Fruit fly (Drosophila melanogaster) whole organism, embryonic: Measurements from ENCODE around the gene CG34347.

Experiments used
- CG11504 ChIP-seq: fragments of 200-800 bp; sonication (Bioruptor generic); optimal IDR thresholded peaks from 3 replicates; lab custom pipeline; 2019; ENCODE audit warnings: missing biosample characterization, mild to moderate bottlenecking, missing genetic modification characterization, moderate library complexity
- CG11560 ChIP-seq: fragments of 200-800 bp; sonication (Bioruptor generic); IDR thresholded peaks from 3 replicates; pipeline ENCODE4 v1.3.6; 2022; ENCODE audit warnings: missing biosample characterization, missing genetic modification characterization
- CG13775 ChIP-seq: fragments of 200-800 bp; sonication (Bioruptor generic); optimal IDR thresholded peaks from 3 replicates; lab custom pipeline; 2017; ENCODE audit warnings: missing biosample characterization, mild to moderate bottlenecking, missing genetic modification characterization
- CG14965 ChIP-seq: fragments of 200-800 bp; sonication (Bioruptor generic); optimal IDR thresholded peaks from 2 replicates; lab custom pipeline; 2016; ENCODE audit warnings: missing biosample characterization, missing genetic modification characterization, borderline replicate concordance
- CG15514 ChIP-seq: fragments of 200-800 bp; sonication (Bioruptor generic); optimal IDR thresholded peaks from 3 replicates; lab custom pipeline; 2017; ENCODE audit warnings: missing biosample characterization, missing genetic modification characterization, mild to moderate bottlenecking, moderate library complexity, missing genetic modification reagents
- CG17385 ChIP-seq: fragments of 200-800 bp; sonication (Bioruptor generic); optimal IDR thresholded peaks from 3 replicates; lab custom pipeline; 2018; ENCODE audit warnings: missing biosample characterization, mild to moderate bottlenecking, missing genetic modification characterization
- CG17912 ChIP-seq: fragments of 200-800 bp; sonication (Bioruptor generic); optimal IDR thresholded peaks from 2 replicates; lab custom pipeline; 2018; ENCODE audit warnings: missing biosample characterization, mild to moderate bottlenecking, missing genetic modification characterization
- CG18011 ChIP-seq: fragments of 200-800 bp; sonication (Bioruptor generic); optimal IDR thresholded peaks from 2 replicates; lab custom pipeline; 2017; ENCODE audit warnings: missing biosample characterization, missing genetic modification characterization, mild to moderate bottlenecking, moderate library complexity, missing genotype
- CG18599 ChIP-seq: fragments of 200-800 bp; sonication (Bioruptor generic); optimal IDR thresholded peaks from 3 replicates; lab custom pipeline; 2017; ENCODE audit warnings: missing biosample characterization, missing genetic modification characterization, mild to moderate bottlenecking, moderate library complexity, missing genetic modification reagents
- CG2129 ChIP-seq: fragments of 200-800 bp; sonication (Bioruptor generic); IDR thresholded peaks from 2 replicates; pipeline ENCODE4 v1.3.6; 2022; ENCODE audit warnings: missing biosample characterization, missing genetic modification characterization; ENCODE audit not compliant: partially characterized antibody
- CG30431 ChIP-seq: fragments of 200-800 bp; sonication (Bioruptor generic); optimal IDR thresholded peaks from 2 replicates; lab custom pipeline; 2017; ENCODE audit warnings: missing biosample characterization, missing genetic modification characterization
- CG3163 ChIP-seq: fragments of 200-800 bp; sonication (Bioruptor generic); optimal IDR thresholded peaks from 3 replicates; lab custom pipeline; 2016; ENCODE audit warnings: missing biosample characterization, missing genetic modification characterization
- CG3847 ChIP-seq: fragments of 200-800 bp; sonication (Bioruptor generic); IDR thresholded peaks from 2 replicates; pipeline ENCODE4 v1.3.6; 2022; ENCODE audit warnings: missing biosample characterization, missing genetic modification characterization
- CG6272 ChIP-seq: fragments of 200-800 bp; sonication (Bioruptor generic); IDR thresholded peaks from 2 replicates; pipeline ENCODE4 v1.3.6; 2022; ENCODE audit warnings: missing biosample characterization, missing genetic modification characterization
- CG7357 ChIP-seq: fragments of 200-800 bp; sonication (Bioruptor generic); IDR thresholded peaks from 3 replicates; pipeline ENCODE4 v1.3.6; 2022; ENCODE audit warnings: missing biosample characterization, missing genetic modification characterization
- CG7372 ChIP-seq: fragments of 200-800 bp; sonication (Bioruptor generic); IDR thresholded peaks from 2 replicates; pipeline ENCODE4 v1.3.6; 2022; ENCODE audit warnings: missing biosample characterization, missing genetic modification characterization
- CG7556 ChIP-seq: fragments of 200-800 bp; sonication (Bioruptor generic); optimal IDR thresholded peaks from 2 replicates; lab custom pipeline; 2017; ENCODE audit warnings: missing biosample characterization, mild to moderate bottlenecking, missing genetic modification characterization
- CG7839 ChIP-seq: fragments of 200-800 bp; sonication (Bioruptor generic); optimal IDR thresholded peaks from 3 replicates; lab custom pipeline; 2018; ENCODE audit warnings: missing biosample characterization, mild to moderate bottlenecking, missing genetic modification characterization, moderate library complexity
- CG8290 ChIP-seq, 3 experiments: fragments of 200-800 bp; sonication (Bioruptor generic); optimal IDR thresholded peaks; 2 replicates each; lab custom pipeline; 2016 to 2019; ENCODE audit warnings: missing biosample characterization in 3 of 3, missing genetic modification characterization in 3 of 3, mild to moderate bottlenecking in 2 of 3, moderate library complexity in 1 of 3
- CTCF ChIP-seq: fragments of 200-800 bp; sonication (Bioruptor generic); optimal IDR thresholded peaks from 2 replicates; lab custom pipeline; 2017; ENCODE audit warnings: missing biosample characterization, mild to moderate bottlenecking, missing genetic modification characterization, moderate library complexity
- Doc2 ChIP-seq: fragments of 200-800 bp; sonication (Bioruptor generic); IDR thresholded peaks from 2 replicates; pipeline ENCODE4 v1.3.6; 2022; ENCODE audit warnings: missing biosample characterization, missing genetic modification characterization
- Doc3 ChIP-seq: fragments of 200-800 bp; sonication (Bioruptor generic); IDR thresholded peaks from 3 replicates; pipeline ENCODE4 v1.3.6; 2022; ENCODE audit warnings: missing biosample characterization, missing genetic modification characterization; ENCODE audit not compliant: partially characterized antibody
- Fer1 ChIP-seq: fragments of 200-800 bp; sonication (Bioruptor generic); optimal IDR thresholded peaks from 2 replicates; lab custom pipeline; 2017; ENCODE audit warnings: missing biosample characterization, mild to moderate bottlenecking, missing genetic modification characterization
- Hmr ChIP-seq: fragments of 200-800 bp; sonication (Bioruptor generic); optimal IDR thresholded peaks from 3 replicates; lab custom pipeline; 2017; ENCODE audit warnings: mild to moderate bottlenecking, missing biosample characterization, missing genetic modification reagents, missing genetic modification characterization
- Lhr ChIP-seq: fragments of 200-800 bp; sonication (Bioruptor generic); optimal IDR thresholded peaks from 3 replicates; lab custom pipeline; 2017; ENCODE audit warnings: mild to moderate bottlenecking, missing biosample characterization, missing genetic modification reagents, missing genetic modification characterization
- MTF-1 ChIP-seq: fragments of 200-800 bp; sonication (Bioruptor generic); optimal IDR thresholded peaks from 2 replicates; lab custom pipeline; 2018; ENCODE audit warnings: missing biosample characterization, mild to moderate bottlenecking, missing genetic modification characterization, borderline replicate concordance
- Nf-YB ChIP-seq: fragments of 200-800 bp; sonication (Bioruptor generic); optimal IDR thresholded peaks from 3 replicates; lab custom pipeline; 2019; ENCODE audit warnings: missing biosample characterization, mild to moderate bottlenecking, missing genetic modification characterization, moderate library complexity
- Oaz ChIP-seq: fragments of 200-800 bp; sonication (Bioruptor generic); IDR thresholded peaks from 2 replicates; pipeline ENCODE4 v1.3.6; 2022; ENCODE audit warnings: missing biosample characterization, missing genetic modification characterization
- Tbp ChIP-seq: fragments of >200 bp; optimal IDR thresholded peaks from 2 replicates; lab custom pipeline; 2018; ENCODE audit warnings: missing biosample characterization, missing genetic modification characterization
- amos ChIP-seq: fragments of 200-800 bp; sonication (Bioruptor generic); IDR thresholded peaks from 2 replicates; pipeline ENCODE4 v1.3.6; 2022; ENCODE audit warnings: missing biosample characterization, missing genetic modification characterization; ENCODE audit not compliant: partially characterized antibody
- bab2 ChIP-seq: fragments of 200-800 bp; sonication (Bioruptor generic); optimal IDR thresholded peaks from 2 replicates; lab custom pipeline; 2016; ENCODE audit warnings: missing biosample characterization, missing genetic modification characterization
- cato ChIP-seq: fragments of 200-800 bp; sonication (Bioruptor generic); optimal IDR thresholded peaks from 2 replicates; lab custom pipeline; 2016; ENCODE audit warnings: missing biosample characterization, missing genetic modification characterization, borderline replicate concordance
- chinmo ChIP-seq: fragments of 200-800 bp; sonication (Bioruptor generic); IDR thresholded peaks from 4 replicates; pipeline ENCODE4 v1.3.6; 2022; ENCODE audit warnings: missing biosample characterization, missing genetic modification characterization; ENCODE audit not compliant: partially characterized antibody
- dpn ChIP-seq, 2 experiments: fragments of 200-800 bp; sonication (Bioruptor generic); optimal IDR thresholded peaks; 3 replicates each; lab custom pipeline; 2016; ENCODE audit warnings: missing biosample characterization in 2 of 2, missing genetic modification characterization in 2 of 2
- hkb ChIP-seq, 2 experiments: fragments of 200-800 bp in 1 of 2; fragments of >200 bp in 1 of 2; sonication (Bioruptor generic) in 1 of 2; IDR thresholded peaks in 1 of 2; optimal IDR thresholded peaks in 1 of 2; 2 replicates each; pipeline versions ENCODE4 v1.3.6 to Lab custom; 2017 to 2022; ENCODE audit warnings: missing biosample characterization in 1 of 2, missing genetic modification characterization in 1 of 2
- lab ChIP-seq: fragments of 200-800 bp; sonication (Bioruptor generic); optimal IDR thresholded peaks from 3 replicates; lab custom pipeline; 2017; ENCODE audit warnings: missing biosample characterization, missing genetic modification characterization, mild to moderate bottlenecking, moderate library complexity, missing genetic modification reagents
- lbe ChIP-seq: fragments of 200-800 bp; sonication (Bioruptor generic); optimal IDR thresholded peaks from 2 replicates; lab custom pipeline; 2016; ENCODE audit warnings: missing biosample characterization, mild to moderate bottlenecking, missing genetic modification characterization
- lola ChIP-seq, 3 experiments: fragments of >200 bp in 2 of 3; fragments of 200-800 bp in 1 of 3; sonication (Bioruptor generic) in 1 of 3; optimal IDR thresholded peaks; 2 replicates each; lab custom pipeline; 2017 to 2019; ENCODE audit warnings: missing biosample characterization in 3 of 3, missing genetic modification characterization in 3 of 3, mild to moderate bottlenecking in 1 of 3, moderate library complexity in 1 of 3
- p53 ChIP-seq: fragments of 200-800 bp; sonication (Bioruptor generic); optimal IDR thresholded peaks from 2 replicates; lab custom pipeline; 2016; ENCODE audit warnings: missing biosample characterization, missing genetic modification characterization
- pan ChIP-seq, 4 experiments: fragments of >200 bp in 3 of 4; fragments of 200-800 bp in 1 of 4; sonication (Bioruptor generic) in 1 of 4; optimal IDR thresholded peaks in 3 of 4; IDR thresholded peaks in 1 of 4; 2 replicates each; pipeline versions ENCODE4 v1.3.6 to Lab custom; 2017 to 2022; ENCODE audit warnings: missing biosample characterization in 2 of 4, missing genetic modification characterization in 2 of 4, mixed read lengths in 1 of 4

The CG34347 gene

dm6 chr3R:31270783-31271427 is 40.1 kb upstream of the CG34347 start (continued):
- TF ChIP-seq CG7357 (GFP tag; lab: Robert Waterston, UW) (0 out of 3 replicates have a peak, but pooled peaks have one; percentile 13), CG30431 (GFP tag; lab: Kevin White, UChicago) (no peak), Nf-YB (no peak), CG7839 (peak; percentile 6), CG7372 (no peak), CG7556 (GFP tag; lab: Kevin White, UChicago) (peak; percentile 20), CG6272 (GFP tag; lab: Robert Waterston, UW) (no peak), Oaz (GFP tag; lab: Robert Waterston, UW) (no peak), CG15514 (GFP tag; lab: Kevin White, UChicago) (peak; percentile 6), p53 (GFP tag; lab: Kevin White, UChicago) (peak; percentile 32), pan (optimal IDR thresholded peaks at IDR 0.05; lab: Kevin White, UChicago) (no peak), pan (GFP tag; optimal IDR thresholded peaks at IDR 0.05 in 1 of 2, IDR thresholded peaks at IDR 0.05 in 1 of 2) (peak in 1 of 2 experiments; percentile 8), CTCF (peak; percentile 6), CG18011 (GFP tag; lab: Kevin White, UChicago) (peak; percentile 93), Doc2 (GFP tag; lab: Robert Waterston, UW) (no peak), Fer1 (GFP tag; lab: Kevin White, UChicago) (peak; percentile 1), CG18599 (GFP tag; lab: Kevin White, UChicago) (peak; percentile 12), lab (GFP tag; lab: Kevin White, UChicago) (peak; percentile 24), CG11504 (peak; percentile 23), CG8290 (GFP tag; optimal IDR thresholded peaks at IDR 0.05; lab: Kevin White, UChicago) (peak; percentile 83), CG8290 (tag; optimal IDR thresholded peaks at IDR 0.05; lab: Kevin White, UChicago) (peak in 1 of 2 experiments; percentile 72), hkb (optimal IDR thresholded peaks at IDR 0.05; lab: Kevin White, UChicago) (no peak), hkb (GFP tag; IDR thresholded peaks at IDR 0.05; lab: Robert Waterston, UW) (0 out of 2 replicates have a peak, but pooled peaks have one; percentile 20), MTF-1 (GFP tag; lab: Kevin White, UChicago) (no peak)

- TF ChIP-seq chinmo (no peak), bab2 (GFP tag; lab: Kevin White, UChicago) (no peak), CG13775 (GFP tag; lab: Kevin White, UChicago) (no peak), Doc3 (no peak), dpn (GFP tag; optimal IDR thresholded peaks at IDR 0.05; lab: Kevin White, UChicago) (no peak), Hmr (GFP tag; lab: Kevin White, UChicago) (no peak), CG17912 (no peak), CG14965 (GFP tag; lab: Kevin White, UChicago) (no peak), CG3847 (GFP tag; lab: Robert Waterston, UW) (no peak), amos (no peak), CG2129 (no peak), cato (GFP tag; lab: Kevin White, UChicago) (no peak), Tbp (GFP tag; lab: Kevin White, UChicago) (no peak), CG17385 (no peak), CG11560 (tag; lab: Robert Waterston, UW) (no peak), CG3163 (GFP tag; lab: Kevin White, UChicago) (no peak), lbe (GFP tag; lab: Kevin White, UChicago) (no peak), lola (GFP tag; optimal IDR thresholded peaks at IDR 0.05; lab: Kevin White, UChicago) (no peak), Lhr (GFP tag; lab: Kevin White, UChicago) (no peak)
Observed at dm6 chr3R:31285791-31286190, 25.2 kb upstream of the CG34347 start.
